Fruit fly (Drosophila melanogaster): ENCODE measurements around the gene CG16952.
A peak's percentile ranks its signal among the peaks of the same experiment; 100 is the strongest.

The CG16952 gene

dm6 chrX:15866799-15867412 is 3.1 kb upstream of the CG16952 start:
- TF ChIP-seq noc (tag; optimal IDR thresholded peaks at IDR 0.05) = no peak

- peak; percentile 100 for TF ChIP-seq noc (tag; optimal IDR thresholded peaks at IDR 0.05)
Measured at dm6 chrX:15867863-15868262, 2.1 kb upstream of the CG16952 start, which contains the start of gene Gapdh2. TSS of gene Gapdh2 (plus strand) at chrX:15868145.

- TF ChIP-seq noc (tag; optimal IDR thresholded peaks at IDR 0.05) = no peak
Measured at dm6 chrX:15868781-15869180, 1.2 kb upstream of the CG16952 start.

dm6 chrX:15870777-15871757 is 1.1 kb downstream of the CG16952 start:
- TF ChIP-seq noc (tag; optimal IDR thresholded peaks at IDR 0.05) = no peak

- TF ChIP-seq noc (tag; optimal IDR thresholded peaks at IDR 0.05) = no peak
Measured at dm6 chrX:15874437-15874836, 4.5 kb downstream of the CG16952 start.

- TF ChIP-seq noc (tag; optimal IDR thresholded peaks at IDR 0.05) = no peak
Measured at dm6 chrX:15875569-15875968, 5.6 kb downstream of the CG16952 start.

dm6 chrX:15886411-15887246 is 16.6 kb downstream of the CG16952 start:
- no peak for TF ChIP-seq noc (tag; optimal IDR thresholded peaks at IDR 0.05)

dm6 chrX:15887247-15887616 is 17.2 kb downstream of the CG16952 start, which contains the start of gene tay:
TSS of gene tay (minus strand) at chrX:15887311.
- TF ChIP-seq noc (tag; optimal IDR thresholded peaks at IDR 0.05) = no peak

- TF ChIP-seq noc (tag; optimal IDR thresholded peaks at IDR 0.05) = no peak
Measured at dm6 chrX:15888763-15889162, 18.8 kb downstream of the CG16952 start.

dm6 chrX:15889780-15890608 is 20.0 kb downstream of the CG16952 start, which contains the start of the genes MSBP and CG15916:
TSS of gene MSBP (minus strand) at chrX:15890109.
TSS of gene CG15916 (plus strand) at chrX:15890589.
- no peak for TF ChIP-seq noc (tag; optimal IDR thresholded peaks at IDR 0.05)

dm6 chrX:15891606-15892345 is 21.8 kb downstream of the CG16952 start, which contains the start of gene shi:
TSS of gene shi (plus strand) at chrX:15892116.
- TF ChIP-seq noc (tag; optimal IDR thresholded peaks at IDR 0.05) = no peak

dm6 chrX:15893732-15894264 is 23.8 kb downstream of the CG16952 start:
- TF ChIP-seq noc (tag; optimal IDR thresholded peaks at IDR 0.05) = no peak

- TF ChIP-seq noc (tag; optimal IDR thresholded peaks at IDR 0.05) = no peak
Measured at dm6 chrX:15909564-15910284, 39.7 kb downstream of the CG16952 start, which contains the start of gene CycD. TSS of gene CycD (minus strand) at chrX:15909676.
